Worm (Caenorhabditis elegans) whole organism, midembryonic: Measurements from ENCODE around the gene D1086.1.

ENCODE experiments used
- cog-1 ChIP-seq: sonication (generic microtip); optimal IDR thresholded peaks from 2 replicates; lab custom pipeline; 2016; ENCODE audit warnings: missing genetic modification characterization, missing compliant biosample characterization
- flt-1 ChIP-seq: fragments of 200-800 bp; sonication (Bioruptor generic); IDR thresholded peaks from 2 replicates; pipeline ENCODE4 v1.3.6; 2022; ENCODE audit warnings: missing genetic modification characterization, missing compliant biosample characterization
- klf-2 ChIP-seq: fragments of 200-800 bp; sonication (Bioruptor generic); conservative IDR thresholded peaks from 2 replicates; pipeline ENCODE4 v1.3.6; 2022; ENCODE audit warnings: missing genetic modification reagents, missing genetic modification characterization, missing compliant biosample characterization
- med-1 ChIP-seq: sonication (generic microtip); optimal IDR thresholded peaks from 2 replicates; lab custom pipeline; 2017; ENCODE audit warnings: missing genetic modification characterization, mild to moderate bottlenecking, missing compliant biosample characterization, antibody characterized with exemption, missing genetic modification reagents; ENCODE audit not compliant: insufficient read depth
- ref-1 ChIP-seq: fragments of 200-800 bp; sonication (Bioruptor generic); conservative IDR thresholded peaks from 2 replicates; pipeline ENCODE4 v1.3.6; 2022; ENCODE audit warnings: missing genetic modification reagents, missing genetic modification characterization, missing compliant biosample characterization
- tab-1 ChIP-seq: fragments of 200-800 bp; sonication (Bioruptor generic); IDR thresholded peaks from 2 replicates; pipeline ENCODE4 v1.3.6; 2022; ENCODE audit warnings: missing genetic modification characterization, missing compliant biosample characterization
- ztf-23 ChIP-seq: fragments of 200-800 bp; sonication (Bioruptor generic); IDR thresholded peaks from 2 replicates; pipeline ENCODE4 v1.3.6; 2022; ENCODE audit warnings: missing genetic modification reagents, missing genetic modification characterization, missing compliant biosample characterization

DNA sequence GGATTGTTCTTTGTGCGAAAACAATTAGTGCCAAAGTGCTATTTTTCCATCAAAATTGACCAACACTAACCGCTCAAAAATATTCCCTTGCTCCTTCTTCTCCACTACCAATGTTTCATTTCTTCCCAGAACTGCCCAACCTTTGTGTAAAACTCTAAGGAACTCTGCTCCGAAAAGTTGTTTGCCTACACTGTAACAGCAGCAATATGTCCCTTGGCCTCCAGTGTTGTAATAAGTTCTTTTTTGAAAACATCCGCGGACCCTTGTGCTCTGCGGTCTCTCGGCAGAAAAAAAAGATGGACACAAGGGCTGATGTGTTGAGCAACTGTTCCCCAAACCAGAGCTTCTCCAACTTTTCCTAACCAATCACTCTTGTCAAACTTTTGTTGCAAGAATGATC is 2.2 kb downstream of the D1086.1 start, which contains the start of gene D1086.12:
- TF ChIP-seq med-1 (GFP tag; lab: Kevin White, UChicago) = no peak
- no peak for TF ChIP-seq flt-1
- TF ChIP-seq klf-2 (GFP tag; lab: Robert Waterston, UW) = no peak
- no peak for TF ChIP-seq ztf-23 (GFP tag; lab: Robert Waterston, UW)
- TF ChIP-seq cog-1 = no peak
- TF ChIP-seq ref-1 (GFP tag; lab: Robert Waterston, UW) = no peak
- no peak for TF ChIP-seq tab-1 (GFP tag; lab: Robert Waterston, UW)
